Fruit fly (Drosophila melanogaster) whole organism, embryonic: ENCODE data around the gene CG12010.

ENCODE experiments used
- BEAF-32 ChIP-seq: fragments of 200-800 bp; sonication (Bioruptor generic); optimal IDR thresholded peaks from 3 replicates; lab custom pipeline; 2017; ENCODE audit warnings: missing biosample characterization, missing genetic modification characterization, mild to moderate bottlenecking, moderate library complexity, missing genetic modification reagents
- C15 ChIP-seq: fragments of 200-800 bp; sonication (Bioruptor generic); IDR thresholded peaks from 3 replicates; pipeline ENCODE4 v1.3.6; 2022; ENCODE audit warnings: missing biosample characterization, missing genetic modification characterization
- CG10565 ChIP-seq: fragments of 200-800 bp; sonication (Bioruptor generic); optimal IDR thresholded peaks from 3 replicates; lab custom pipeline; 2016; ENCODE audit warnings: missing biosample characterization, mild to moderate bottlenecking, missing genetic modification characterization
- CG10654 ChIP-seq: fragments of 200-800 bp; sonication (Bioruptor generic); optimal IDR thresholded peaks from 2 replicates; lab custom pipeline; 2016; ENCODE audit warnings: missing biosample characterization, missing genetic modification characterization
- CG11456 ChIP-seq: fragments of 200-800 bp; sonication (Bioruptor generic); IDR thresholded peaks from 3 replicates; pipeline ENCODE4 v1.3.6; 2022; ENCODE audit warnings: missing biosample characterization, missing genetic modification characterization
- CG12299 ChIP-seq: fragments of 200-800 bp; sonication (Bioruptor generic); optimal IDR thresholded peaks from 2 replicates; lab custom pipeline; 2018; ENCODE audit warnings: missing biosample characterization, mild to moderate bottlenecking, missing genetic modification characterization
- CG14441 ChIP-seq: fragments of 200-800 bp; sonication (Bioruptor generic); IDR thresholded peaks from 2 replicates; pipeline ENCODE4 v1.3.6; 2022; ENCODE audit warnings: missing biosample characterization, missing genetic modification characterization
- CG15696 ChIP-seq: fragments of 200-800 bp; sonication (Bioruptor generic); optimal IDR thresholded peaks from 2 replicates; lab custom pipeline; 2019; ENCODE audit warnings: missing biosample characterization, mild to moderate bottlenecking, missing genetic modification characterization, moderate library complexity
- CG16815 ChIP-seq: fragments of 200-800 bp; sonication (Bioruptor generic); optimal IDR thresholded peaks from 3 replicates; lab custom pipeline; 2017; ENCODE audit warnings: missing biosample characterization, mild to moderate bottlenecking, missing genetic modification characterization
- CG16863 ChIP-seq: fragments of 200-800 bp; sonication (Bioruptor generic); optimal IDR thresholded peaks from 3 replicates; lab custom pipeline; 2016; ENCODE audit warnings: missing biosample characterization, missing genetic modification characterization
- CG33213 ChIP-seq: fragments of 200-800 bp; sonication (Bioruptor generic); optimal IDR thresholded peaks from 3 replicates; lab custom pipeline; 2016; ENCODE audit warnings: missing biosample characterization, missing genetic modification characterization
- CG4707 ChIP-seq: fragments of 200-800 bp; sonication (Bioruptor generic); optimal IDR thresholded peaks from 2 replicates; lab custom pipeline; 2018; ENCODE audit warnings: missing biosample characterization, mild to moderate bottlenecking, missing genetic modification characterization, moderate library complexity
- CG6272 ChIP-seq: fragments of 200-800 bp; sonication (Bioruptor generic); IDR thresholded peaks from 2 replicates; pipeline ENCODE4 v1.3.6; 2022; ENCODE audit warnings: missing biosample characterization, missing genetic modification characterization
- CG6765 ChIP-seq: fragments of 200-800 bp; sonication (Bioruptor generic); optimal IDR thresholded peaks from 3 replicates; lab custom pipeline; 2017; ENCODE audit warnings: missing biosample characterization, mild to moderate bottlenecking, missing genetic modification characterization
- CG6854 ChIP-seq: fragments of 200-800 bp; sonication (Bioruptor generic); optimal IDR thresholded peaks from 3 replicates; lab custom pipeline; 2017; ENCODE audit warnings: missing biosample characterization, mild to moderate bottlenecking, missing genetic modification characterization
- CG7372 ChIP-seq: fragments of 200-800 bp; sonication (Bioruptor generic); IDR thresholded peaks from 2 replicates; pipeline ENCODE4 v1.3.6; 2022; ENCODE audit warnings: missing biosample characterization, missing genetic modification characterization
- CG7786 ChIP-seq: fragments of 200-800 bp; sonication (Bioruptor generic); optimal IDR thresholded peaks from 2 replicates; lab custom pipeline; 2016; ENCODE audit warnings: missing biosample characterization, missing genetic modification characterization
- CG8089 ChIP-seq: fragments of 200-800 bp; sonication (Bioruptor generic); optimal IDR thresholded peaks from 3 replicates; lab custom pipeline; 2016; ENCODE audit warnings: missing biosample characterization, missing genetic modification characterization
- CG9727 ChIP-seq: fragments of 200-800 bp; sonication (Bioruptor generic); optimal IDR thresholded peaks from 3 replicates; lab custom pipeline; 2017; ENCODE audit warnings: missing biosample characterization, mild to moderate bottlenecking, missing genetic modification characterization
- CoRest ChIP-seq: fragments of 200-800 bp; sonication (Bioruptor generic); optimal IDR thresholded peaks from 3 replicates; lab custom pipeline; 2018; ENCODE audit warnings: missing biosample characterization, mild to moderate bottlenecking, missing genetic modification characterization, moderate library complexity
- D ChIP-seq, 2 experiments: fragments of 200-800 bp in 1 of 2; fragments of >200 bp in 1 of 2; sonication (Bioruptor generic) in 1 of 2; optimal IDR thresholded peaks; 2 replicates in 1 of 2; 3 replicates in 1 of 2; lab custom pipeline; 2017; ENCODE audit warnings: mild to moderate bottlenecking in 1 of 2, missing biosample characterization in 1 of 2, missing genetic modification characterization in 1 of 2, missing genetic modification reagents in 1 of 2
- Doc2 ChIP-seq: fragments of 200-800 bp; sonication (Bioruptor generic); IDR thresholded peaks from 2 replicates; pipeline ENCODE4 v1.3.6; 2022; ENCODE audit warnings: missing biosample characterization, missing genetic modification characterization
- GATAe ChIP-seq: fragments of 200-800 bp; sonication (Bioruptor generic); conservative IDR thresholded peaks from 2 replicates; pipeline ENCODE4 v1.3.6; 2022; ENCODE audit warnings: missing biosample characterization, missing genetic modification characterization
- Gug ChIP-seq: fragments of 200-800 bp; sonication (Bioruptor generic); IDR thresholded peaks from 4 replicates; pipeline ENCODE4 v1.3.6; 2022; ENCODE audit warnings: missing biosample characterization, missing genetic modification characterization
- HLH54F ChIP-seq: fragments of 200-800 bp; sonication (Bioruptor generic); optimal IDR thresholded peaks from 3 replicates; lab custom pipeline; 2016; ENCODE audit warnings: missing biosample characterization, missing genetic modification characterization
- Hsf ChIP-seq: fragments of 200-800 bp; sonication (Bioruptor generic); optimal IDR thresholded peaks from 3 replicates; lab custom pipeline; 2016; ENCODE audit warnings: missing biosample characterization, missing genetic modification characterization
- Lpt ChIP-seq: fragments of >200 bp; optimal IDR thresholded peaks from 2 replicates; lab custom pipeline; 2018; ENCODE audit warnings: missing biosample characterization, missing genetic modification characterization
- Opbp ChIP-seq: fragments of 200-800 bp; sonication (Bioruptor generic); IDR thresholded peaks from 3 replicates; pipeline ENCODE4 v1.3.6; 2022; ENCODE audit warnings: missing biosample characterization, missing genetic modification characterization; ENCODE audit not compliant: partially characterized antibody
- Optix ChIP-seq: fragments of 200-800 bp; sonication (Bioruptor generic); IDR thresholded peaks from 3 replicates; pipeline ENCODE4 v1.3.6; 2022; ENCODE audit warnings: missing biosample characterization, missing genetic modification characterization
- PHDP ChIP-seq: fragments of 200-800 bp; sonication (Bioruptor generic); optimal IDR thresholded peaks from 3 replicates; lab custom pipeline; 2018; ENCODE audit warnings: missing biosample characterization, mild to moderate bottlenecking, missing genetic modification characterization, moderate library complexity
- Sox100B ChIP-seq: fragments of 200-800 bp; sonication (Bioruptor generic); optimal IDR thresholded peaks from 3 replicates; lab custom pipeline; 2018; ENCODE audit warnings: missing biosample characterization, mild to moderate bottlenecking, missing genetic modification characterization
- Sry-β ChIP-seq: fragments of 200-800 bp; sonication (Bioruptor generic); optimal IDR thresholded peaks from 2 replicates; lab custom pipeline; 2018; ENCODE audit warnings: missing biosample characterization, mild to moderate bottlenecking, missing genetic modification characterization, moderate library complexity
- Ssrp ChIP-seq: fragments of 200-800 bp; sonication (Bioruptor generic); optimal IDR thresholded peaks from 2 replicates; lab custom pipeline; 2018; ENCODE audit warnings: missing biosample characterization, mild to moderate bottlenecking, missing genetic modification characterization, moderate library complexity
- bcd ChIP-seq: fragments of 200-800 bp; sonication (Bioruptor generic); optimal IDR thresholded peaks from 2 replicates; lab custom pipeline; 2017; ENCODE audit warnings: missing biosample characterization, mild to moderate bottlenecking, missing genetic modification characterization
- btn ChIP-seq: fragments of 200-800 bp; sonication (Bioruptor generic); optimal IDR thresholded peaks from 2 replicates; lab custom pipeline; 2016; ENCODE audit warnings: missing biosample characterization, missing genetic modification characterization
- dan ChIP-seq: fragments of 200-800 bp; sonication (Bioruptor generic); IDR thresholded peaks from 2 replicates; pipeline ENCODE4 v1.3.6; 2022; ENCODE audit warnings: missing biosample characterization, missing genetic modification characterization
- dati ChIP-seq: fragments of 200-800 bp; sonication (Bioruptor generic); IDR thresholded peaks from 2 replicates; pipeline ENCODE4 v1.3.6; 2022; ENCODE audit warnings: missing biosample characterization, missing genetic modification characterization
- dmrt11E ChIP-seq: fragments of 200-800 bp; sonication (Bioruptor generic); optimal IDR thresholded peaks from 3 replicates; lab custom pipeline; 2018; ENCODE audit warnings: missing biosample characterization, mild to moderate bottlenecking, missing genetic modification characterization, moderate library complexity
- dmrt99B ChIP-seq: fragments of 200-800 bp; sonication (Bioruptor generic); optimal IDR thresholded peaks from 2 replicates; lab custom pipeline; 2018; ENCODE audit warnings: missing biosample characterization, mild to moderate bottlenecking, missing genetic modification characterization, moderate library complexity
- gsb-n ChIP-seq: fragments of 200-800 bp; sonication (Bioruptor generic); optimal IDR thresholded peaks from 3 replicates; lab custom pipeline; 2018; ENCODE audit warnings: missing biosample characterization, mild to moderate bottlenecking, missing genetic modification characterization
- hbn ChIP-seq: fragments of 200-800 bp; sonication (Bioruptor generic); IDR thresholded peaks from 2 replicates; pipeline ENCODE4 v1.3.6; 2022; ENCODE audit warnings: missing biosample characterization, missing genetic modification characterization; ENCODE audit not compliant: partially characterized antibody
- inv ChIP-seq: fragments of 200-800 bp; sonication (Bioruptor generic); IDR thresholded peaks from 2 replicates; pipeline ENCODE4 v1.3.6; 2022; ENCODE audit warnings: missing biosample characterization, missing genetic modification characterization; ENCODE audit not compliant: partially characterized antibody
- jumu ChIP-seq: fragments of 200-800 bp; sonication (Bioruptor generic); optimal IDR thresholded peaks from 3 replicates; lab custom pipeline; 2016; ENCODE audit warnings: missing biosample characterization, missing genetic modification characterization
- mam ChIP-seq: fragments of 200-800 bp; sonication (Bioruptor generic); optimal IDR thresholded peaks from 3 replicates; lab custom pipeline; 2016; ENCODE audit warnings: missing biosample characterization, missing genetic modification characterization
- nau ChIP-seq: fragments of 200-800 bp; sonication (Bioruptor generic); optimal IDR thresholded peaks from 3 replicates; lab custom pipeline; 2017; ENCODE audit warnings: missing biosample characterization, mild to moderate bottlenecking, missing genetic modification characterization, missing genetic modification reagents
- onecut ChIP-seq: fragments of 200-800 bp; sonication (Bioruptor generic); IDR thresholded peaks from 2 replicates; pipeline ENCODE4 v1.3.6; 2022; ENCODE audit warnings: missing biosample characterization, missing genetic modification characterization
- sug ChIP-seq: fragments of 200-800 bp; optimal IDR thresholded peaks from 2 replicates; lab custom pipeline; 2019; ENCODE audit warnings: missing biosample characterization, mild to moderate bottlenecking, missing genetic modification characterization, moderate library complexity
- ttk ChIP-seq: fragments of 200-800 bp; sonication (Bioruptor generic); IDR thresholded peaks from 2 replicates; pipeline ENCODE4 v2.1.2; 2022; ENCODE audit warnings: missing biosample characterization, missing genetic modification characterization
- twi ChIP-seq: fragments of 200-800 bp; optimal IDR thresholded peaks from 2 replicates; lab custom pipeline; 2019; ENCODE audit warnings: missing biosample characterization, mild to moderate bottlenecking, missing genetic modification characterization, moderate library complexity

CG12010 gene

DNA sequence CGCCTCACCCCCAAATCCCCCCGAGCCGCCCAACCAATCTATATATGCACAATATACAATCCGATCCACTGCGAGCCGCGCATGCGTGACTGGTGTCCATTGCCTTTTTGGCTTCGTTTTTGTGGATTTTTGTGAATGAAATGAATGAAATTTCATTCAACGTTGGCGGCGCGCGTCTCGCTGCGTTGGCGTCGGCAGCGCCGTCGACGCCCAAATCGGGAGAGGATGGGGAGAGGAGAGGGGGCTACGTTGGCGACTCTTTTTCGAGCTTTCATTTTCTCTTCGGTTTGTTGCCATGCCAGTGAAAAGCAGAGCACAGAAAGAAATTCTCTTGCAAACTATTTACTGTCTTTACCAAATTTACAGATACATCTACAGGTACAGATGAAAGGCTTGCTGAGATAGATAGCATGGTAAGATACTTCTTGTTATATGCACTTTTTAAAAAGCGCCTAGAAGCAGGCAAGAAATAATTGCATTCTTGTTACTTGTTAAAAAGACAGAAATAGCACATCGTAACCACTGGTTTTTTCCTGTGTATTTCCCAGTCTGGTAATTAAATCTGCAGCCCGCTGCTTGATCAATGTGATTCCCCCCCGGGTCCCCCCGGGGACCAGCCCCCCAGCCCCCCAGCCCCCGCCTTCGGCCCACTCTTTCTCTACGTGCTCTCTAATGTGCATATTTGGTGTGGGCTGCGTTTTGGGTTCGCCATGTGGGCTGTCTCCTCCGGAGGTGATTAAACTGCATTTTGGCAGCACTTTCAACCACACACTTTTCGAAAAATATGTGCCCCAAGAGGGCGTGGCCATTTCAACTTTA is 6.4 kb downstream of the CG12010 start (continued):
- peak; percentile 50 for TF ChIP-seq ttk (GFP tag; lab: Robert Waterston, UW)
- no peak for TF ChIP-seq Doc2 (GFP tag; lab: Robert Waterston, UW)
- TF ChIP-seq CG6272, result no peak
- TF ChIP-seq CG9727, result peak; percentile 60
- TF ChIP-seq CG6765, result no peak
- peak; percentile 61 for TF ChIP-seq Ssrp (tag; lab: Kevin White, UChicago)
- no peak for TF ChIP-seq CG16815 (GFP tag; lab: Kevin White, UChicago)
- peak; percentile 0 for TF ChIP-seq sug (tag; lab: Kevin White, UChicago)
- no peak for TF ChIP-seq dan (GFP tag; lab: Robert Waterston, UW)
- no peak for TF ChIP-seq C15 (GFP tag; lab: Robert Waterston, UW)
- no peak for TF ChIP-seq Sry-β (GFP tag; lab: Kevin White, UChicago)
- no peak for TF ChIP-seq inv (GFP tag; lab: Robert Waterston, UW)
- peak; percentile 31 for TF ChIP-seq CG16863
- no peak for TF ChIP-seq CG8089 (GFP tag; lab: Kevin White, UChicago)
- peak; percentile 54 for TF ChIP-seq CoRest (tag; lab: Kevin White, UChicago)
- TF ChIP-seq dmrt99B (tag; lab: Kevin White, UChicago), result peak; percentile 83
- no peak for TF ChIP-seq CG11456 (GFP tag; lab: Robert Waterston, UW)
- TF ChIP-seq CG7786 (GFP tag; lab: Kevin White, UChicago), result no peak
- TF ChIP-seq Sox100B (GFP tag; lab: Kevin White, UChicago), result peak; percentile 70
- peak; percentile 21; the same call in 1 of the 2 replicates for TF ChIP-seq CG14441 (GFP tag; lab: Robert Waterston, UW)
- TF ChIP-seq gsb-n (tag; lab: Kevin White, UChicago), result peak; percentile 12
- no peak for TF ChIP-seq CG10565
- TF ChIP-seq CG15696 (tag; lab: Kevin White, UChicago), result no peak
- TF ChIP-seq CG10654 (GFP tag; lab: Kevin White, UChicago), result peak; percentile 19
- no peak for TF ChIP-seq CG12299
- TF ChIP-seq bcd (GFP tag; lab: Kevin White, UChicago), result peak; percentile 34
- no peak for TF ChIP-seq Lpt (GFP tag; lab: Kevin White, UChicago)
- TF ChIP-seq Opbp (GFP tag; lab: Robert Waterston, UW), result no peak
- no peak for TF ChIP-seq mam
- peak; percentile 23; the same call in 1 of the 2 replicates for TF ChIP-seq hbn (GFP tag; lab: Robert Waterston, UW)
- no peak for TF ChIP-seq dmrt11E (tag; lab: Kevin White, UChicago)
- TF ChIP-seq dati (GFP tag; lab: Robert Waterston, UW), result no peak
- peak; percentile 5 for TF ChIP-seq twi
- no peak for TF ChIP-seq CG4707 (GFP tag; lab: Kevin White, UChicago)
- TF ChIP-seq onecut, result peak; percentile 40; the same call in 1 of the 2 replicates
- TF ChIP-seq D (optimal IDR thresholded peaks at IDR 0.05; lab: Kevin White, UChicago), result no peak
- peak; percentile 30 for TF ChIP-seq D (GFP tag; optimal IDR thresholded peaks at IDR 0.05; lab: Kevin White, UChicago)
- TF ChIP-seq CG6854 (GFP tag; lab: Kevin White, UChicago), result no peak
- no peak for TF ChIP-seq HLH54F (GFP tag; lab: Kevin White, UChicago)
- no peak for TF ChIP-seq btn (GFP tag; lab: Kevin White, UChicago)
- TF ChIP-seq nau, result peak; percentile 53
- peak; percentile 52; the same call in 1 of the 3 replicates for TF ChIP-seq Optix (GFP tag; lab: Robert Waterston, UW)
- no peak for TF ChIP-seq BEAF-32 (GFP tag; lab: Kevin White, UChicago)
- TF ChIP-seq Gug (GFP tag; lab: Robert Waterston, UW), result no peak
- TF ChIP-seq CG7372, result no peak
- peak; percentile 20 for TF ChIP-seq Hsf (GFP tag; lab: Kevin White, UChicago)
- TF ChIP-seq GATAe (GFP tag; lab: Robert Waterston, UW), result no peak
- TF ChIP-seq CG33213, result no peak
- peak; percentile 36 for TF ChIP-seq PHDP
- no peak for TF ChIP-seq jumu (GFP tag; lab: Kevin White, UChicago)
